Fruit fly (Drosophila melanogaster) Kc167 (cell line): ENCODE data around the gene CG1161.

ENCODE experiments used
- h ChIP-seq: fragments of >200 bp; optimal IDR thresholded peaks from 3 replicates; lab custom pipeline; 2018; ENCODE audit warnings: missing external identifiers
- insv ChIP-seq: fragments of >200 bp; optimal IDR thresholded peaks from 3 replicates; lab custom pipeline; 2018; ENCODE audit warnings: missing external identifiers
- psq ChIP-seq: fragments of >200 bp; optimal IDR thresholded peaks from 2 replicates; lab custom pipeline; 2017; ENCODE audit warnings: missing external identifiers

dm6 chr3R:5331764-5332405 is 23.0 kb upstream of the CG1161 start:
- TF ChIP-seq psq (lab: Kevin White, UChicago): no peak
- TF ChIP-seq insv (lab: Kevin White, UChicago): no peak
- TF ChIP-seq h (lab: Kevin White, UChicago): no peak
